Fruit fly (Drosophila melanogaster) whole organism, embryonic: ENCODE measurements around the gene CG32459.

ENCODE experiments used
- Bgb ChIP-seq: fragments of 200-800 bp; sonication (Bioruptor generic); IDR thresholded peaks from 2 replicates; pipeline ENCODE4 v1.3.6; 2022; ENCODE audit warnings: missing biosample characterization, missing genetic modification characterization; ENCODE audit not compliant: partially characterized antibody
- CG10147 ChIP-seq: fragments of 200-800 bp; sonication (Bioruptor generic); optimal IDR thresholded peaks from 2 replicates; lab custom pipeline; 2019; ENCODE audit warnings: missing biosample characterization, mild to moderate bottlenecking, missing genetic modification characterization, moderate library complexity
- CG10274 ChIP-seq: fragments of 200-800 bp; sonication (Bioruptor generic); optimal IDR thresholded peaks from 3 replicates; lab custom pipeline; 2017; ENCODE audit warnings: missing biosample characterization, mild to moderate bottlenecking, missing genetic modification characterization
- CG11398 ChIP-seq: fragments of 200-800 bp; sonication (Bioruptor generic); optimal IDR thresholded peaks from 2 replicates; lab custom pipeline; 2016; ENCODE audit warnings: missing biosample characterization, missing genetic modification characterization
- CG14860 ChIP-seq: fragments of 200-800 bp; sonication (Bioruptor generic); IDR thresholded peaks from 3 replicates; pipeline ENCODE4 v1.3.6; 2022; ENCODE audit warnings: missing biosample characterization, missing genetic modification characterization; ENCODE audit not compliant: partially characterized antibody
- CG17186 ChIP-seq: fragments of 200-800 bp; sonication (Bioruptor generic); optimal IDR thresholded peaks from 3 replicates; lab custom pipeline; 2017; ENCODE audit warnings: missing biosample characterization, missing genetic modification reagents, missing genetic modification characterization
- CG17829 ChIP-seq: fragments of 200-800 bp; optimal IDR thresholded peaks from 2 replicates; lab custom pipeline; 2019; ENCODE audit warnings: missing biosample characterization, mild to moderate bottlenecking, missing genetic modification characterization, moderate library complexity
- CG2120 ChIP-seq: fragments of 200-800 bp; sonication (Bioruptor generic); optimal IDR thresholded peaks from 3 replicates; lab custom pipeline; 2016; ENCODE audit warnings: missing biosample characterization, missing genetic modification characterization
- CG32772 ChIP-seq: fragments of 200-800 bp; sonication (Bioruptor generic); IDR thresholded peaks from 2 replicates; pipeline ENCODE4 v1.3.6; 2022; ENCODE audit warnings: missing biosample characterization, missing genetic modification characterization
- CG3995 ChIP-seq: fragments of 200-800 bp; sonication (Bioruptor generic); optimal IDR thresholded peaks from 3 replicates; lab custom pipeline; 2016; ENCODE audit warnings: missing biosample characterization, missing genetic modification characterization
- CG6791 ChIP-seq: fragments of 200-800 bp; sonication (Bioruptor generic); IDR thresholded peaks from 3 replicates; pipeline ENCODE4 v1.3.6; 2022; ENCODE audit warnings: missing biosample characterization, missing genetic modification characterization; ENCODE audit not compliant: partially characterized antibody
- CG6854 ChIP-seq: fragments of 200-800 bp; sonication (Bioruptor generic); optimal IDR thresholded peaks from 3 replicates; lab custom pipeline; 2017; ENCODE audit warnings: missing biosample characterization, mild to moderate bottlenecking, missing genetic modification characterization
- CG8290 ChIP-seq, 3 experiments: fragments of 200-800 bp; sonication (Bioruptor generic); optimal IDR thresholded peaks; 2 replicates each; lab custom pipeline; 2016 to 2019; ENCODE audit warnings: missing biosample characterization in 3 of 3, missing genetic modification characterization in 3 of 3, mild to moderate bottlenecking in 2 of 3, moderate library complexity in 1 of 3
- CG9609 ChIP-seq: fragments of 200-800 bp; sonication (Bioruptor generic); optimal IDR thresholded peaks from 3 replicates; lab custom pipeline; 2016; ENCODE audit warnings: missing biosample characterization, missing genetic modification characterization
- CrebB ChIP-seq: fragments of 200-800 bp; sonication (Bioruptor generic); optimal IDR thresholded peaks from 3 replicates; lab custom pipeline; 2018; ENCODE audit warnings: missing biosample characterization, mild to moderate bottlenecking, missing genetic modification characterization
- Doc3 ChIP-seq: fragments of 200-800 bp; sonication (Bioruptor generic); IDR thresholded peaks from 3 replicates; pipeline ENCODE4 v1.3.6; 2022; ENCODE audit warnings: missing biosample characterization, missing genetic modification characterization; ENCODE audit not compliant: partially characterized antibody
- E2f1 ChIP-seq: fragments of 200-800 bp; sonication (Bioruptor generic); IDR thresholded peaks from 2 replicates; pipeline ENCODE4 v1.3.6; 2022; ENCODE audit warnings: missing biosample characterization, missing genetic modification characterization
- Ets65A ChIP-seq: fragments of 200-800 bp; sonication (Bioruptor generic); peaks from one replicate; lab custom pipeline; 2016; ENCODE audit warnings: missing biosample characterization, missing genetic modification characterization
- Ets97D ChIP-seq: fragments of 200-800 bp; sonication (Bioruptor generic); optimal IDR thresholded peaks from 3 replicates; lab custom pipeline; 2016; ENCODE audit warnings: missing biosample characterization, missing genetic modification characterization
- HLH54F ChIP-seq: fragments of 200-800 bp; sonication (Bioruptor generic); optimal IDR thresholded peaks from 3 replicates; lab custom pipeline; 2016; ENCODE audit warnings: missing biosample characterization, missing genetic modification characterization
- Hr51 ChIP-seq, 2 experiments: fragments of 200-800 bp; sonication (Bioruptor generic); optimal IDR thresholded peaks; 2 replicates in 1 of 2; 3 replicates in 1 of 2; lab custom pipeline; 2016 to 2018; ENCODE audit warnings: missing biosample characterization in 2 of 2, missing genetic modification characterization in 2 of 2, mild to moderate bottlenecking in 1 of 2, moderate library complexity in 1 of 2
- Lim3 ChIP-seq: fragments of 200-800 bp; sonication (Bioruptor generic); IDR thresholded peaks from 2 replicates; pipeline ENCODE4 v1.3.6; 2022; ENCODE audit warnings: missing biosample characterization, missing genetic modification characterization
- MBD-R2 ChIP-seq: fragments of 200-800 bp; sonication (Bioruptor generic); IDR thresholded peaks from 2 replicates; pipeline ENCODE4 v1.3.6; 2022; ENCODE audit warnings: missing biosample characterization, missing genetic modification characterization
- Med ChIP-seq: fragments of 200-800 bp; sonication (Bioruptor generic); peaks from one replicate; lab custom pipeline; 2016; ENCODE audit warnings: missing biosample characterization, missing genetic modification characterization, mild to moderate bottlenecking, inconsistent platforms, moderate library complexity
- Nf-YC ChIP-seq: fragments of 200-800 bp; optimal IDR thresholded peaks from 3 replicates; lab custom pipeline; 2019; ENCODE audit warnings: missing biosample characterization, mild to moderate bottlenecking, missing genetic modification characterization, moderate library complexity
- Oli ChIP-seq: fragments of 200-800 bp; sonication (Bioruptor generic); optimal IDR thresholded peaks from 2 replicates; lab custom pipeline; 2018; ENCODE audit warnings: missing biosample characterization, mild to moderate bottlenecking, missing genetic modification characterization, moderate library complexity
- Pdp1 ChIP-seq, 2 experiments: fragments of 200-800 bp; sonication (Bioruptor generic); optimal IDR thresholded peaks; 3 replicates each; lab custom pipeline; 2016; ENCODE audit warnings: missing biosample characterization in 2 of 2, missing genetic modification characterization in 2 of 2, mild to moderate bottlenecking in 1 of 2, moderate library complexity in 1 of 2
- Side ChIP-seq: fragments of 200-800 bp; sonication (Bioruptor generic); optimal IDR thresholded peaks from 2 replicates; lab custom pipeline; 2016; ENCODE audit warnings: missing biosample characterization, missing genetic modification characterization
- Six4 ChIP-seq: fragments of 200-800 bp; sonication (Bioruptor generic); optimal IDR thresholded peaks from 2 replicates; lab custom pipeline; 2016; ENCODE audit warnings: missing biosample characterization, missing genetic modification characterization
- Sry-δ ChIP-seq: fragments of 200-800 bp; sonication (Bioruptor generic); optimal IDR thresholded peaks from 2 replicates; lab custom pipeline; 2016; ENCODE audit warnings: missing biosample characterization, missing genetic modification characterization
- YL-1 ChIP-seq: fragments of 200-800 bp; sonication (Bioruptor generic); optimal IDR thresholded peaks from 3 replicates; lab custom pipeline; 2017; ENCODE audit warnings: missing biosample characterization, mild to moderate bottlenecking, missing genetic modification characterization
- eyg ChIP-seq: fragments of 200-800 bp; sonication (Bioruptor generic); optimal IDR thresholded peaks from 3 replicates; lab custom pipeline; 2016; ENCODE audit warnings: missing biosample characterization, missing genetic modification characterization
- fd102C ChIP-seq: fragments of 200-800 bp; sonication (Bioruptor generic); optimal IDR thresholded peaks from 2 replicates; lab custom pipeline; 2018; ENCODE audit warnings: missing biosample characterization, mild to moderate bottlenecking, missing genetic modification characterization, moderate library complexity
- grau ChIP-seq: fragments of 200-800 bp; optimal IDR thresholded peaks from 3 replicates; lab custom pipeline; 2019; ENCODE audit warnings: missing biosample characterization, mild to moderate bottlenecking, missing genetic modification characterization, moderate library complexity
- hbn ChIP-seq: fragments of 200-800 bp; sonication (Bioruptor generic); IDR thresholded peaks from 2 replicates; pipeline ENCODE4 v1.3.6; 2022; ENCODE audit warnings: missing biosample characterization, missing genetic modification characterization; ENCODE audit not compliant: partially characterized antibody
- her ChIP-seq: fragments of 200-800 bp; sonication (Bioruptor generic); optimal IDR thresholded peaks from 2 replicates; lab custom pipeline; 2016; ENCODE audit warnings: missing biosample characterization, missing genetic modification characterization
- hth ChIP-seq: fragments of >200 bp; optimal IDR thresholded peaks from 2 replicates; lab custom pipeline; 2017; ENCODE audit warnings: inconsistent platforms
- lbe ChIP-seq: fragments of 200-800 bp; sonication (Bioruptor generic); optimal IDR thresholded peaks from 2 replicates; lab custom pipeline; 2016; ENCODE audit warnings: missing biosample characterization, mild to moderate bottlenecking, missing genetic modification characterization
- mld ChIP-seq: fragments of 200-800 bp; sonication (Bioruptor generic); IDR thresholded peaks from 3 replicates; pipeline ENCODE4 v1.3.6; 2022; ENCODE audit warnings: missing biosample characterization, missing genetic modification characterization; ENCODE audit not compliant: partially characterized antibody
- nmo ChIP-seq: fragments of 200-800 bp; sonication (Bioruptor generic); optimal IDR thresholded peaks from 2 replicates; lab custom pipeline; 2018; ENCODE audit warnings: missing biosample characterization, mild to moderate bottlenecking, missing genetic modification characterization, moderate library complexity
- otp ChIP-seq: fragments of 200-800 bp; sonication (Bioruptor generic); IDR thresholded peaks from 3 replicates; pipeline ENCODE4, ENCODE4 v1.3.6; 2022; ENCODE audit warnings: missing biosample characterization, missing genetic modification characterization
- scrt ChIP-seq: fragments of 200-800 bp; sonication (Bioruptor generic); optimal IDR thresholded peaks from 2 replicates; lab custom pipeline; 2018; ENCODE audit warnings: missing biosample characterization, mild to moderate bottlenecking, missing genetic modification characterization, moderate library complexity
- sens ChIP-seq: fragments of 200-800 bp; sonication (Bioruptor generic); peaks from one replicate; lab custom pipeline; 2016; ENCODE audit warnings: missing biosample characterization, missing genetic modification characterization
- sima ChIP-seq: fragments of 200-800 bp; sonication (Bioruptor generic); optimal IDR thresholded peaks from 2 replicates; lab custom pipeline; 2016; ENCODE audit warnings: missing biosample characterization, missing genetic modification characterization
- stwl ChIP-seq: fragments of 200-800 bp; sonication (Bioruptor generic); optimal IDR thresholded peaks from 3 replicates; lab custom pipeline; 2018; ENCODE audit warnings: missing biosample characterization, mild to moderate bottlenecking, missing genetic modification characterization, moderate library complexity
- tap ChIP-seq: fragments of 200-800 bp; optimal IDR thresholded peaks from 3 replicates; lab custom pipeline; 2019; ENCODE audit warnings: missing biosample characterization, mild to moderate bottlenecking, missing genetic modification characterization, moderate library complexity
- vvl ChIP-seq: fragments of 200-800 bp; sonication (Bioruptor generic); IDR thresholded peaks from 2 replicates; pipeline ENCODE4 v1.3.6; 2022; ENCODE audit warnings: missing biosample characterization, missing genetic modification characterization
- zf30C ChIP-seq: fragments of 200-800 bp; sonication (Bioruptor generic); optimal IDR thresholded peaks from 3 replicates; lab custom pipeline; 2018; ENCODE audit warnings: missing biosample characterization, mild to moderate bottlenecking, missing genetic modification characterization

CG32459 gene

DNA sequence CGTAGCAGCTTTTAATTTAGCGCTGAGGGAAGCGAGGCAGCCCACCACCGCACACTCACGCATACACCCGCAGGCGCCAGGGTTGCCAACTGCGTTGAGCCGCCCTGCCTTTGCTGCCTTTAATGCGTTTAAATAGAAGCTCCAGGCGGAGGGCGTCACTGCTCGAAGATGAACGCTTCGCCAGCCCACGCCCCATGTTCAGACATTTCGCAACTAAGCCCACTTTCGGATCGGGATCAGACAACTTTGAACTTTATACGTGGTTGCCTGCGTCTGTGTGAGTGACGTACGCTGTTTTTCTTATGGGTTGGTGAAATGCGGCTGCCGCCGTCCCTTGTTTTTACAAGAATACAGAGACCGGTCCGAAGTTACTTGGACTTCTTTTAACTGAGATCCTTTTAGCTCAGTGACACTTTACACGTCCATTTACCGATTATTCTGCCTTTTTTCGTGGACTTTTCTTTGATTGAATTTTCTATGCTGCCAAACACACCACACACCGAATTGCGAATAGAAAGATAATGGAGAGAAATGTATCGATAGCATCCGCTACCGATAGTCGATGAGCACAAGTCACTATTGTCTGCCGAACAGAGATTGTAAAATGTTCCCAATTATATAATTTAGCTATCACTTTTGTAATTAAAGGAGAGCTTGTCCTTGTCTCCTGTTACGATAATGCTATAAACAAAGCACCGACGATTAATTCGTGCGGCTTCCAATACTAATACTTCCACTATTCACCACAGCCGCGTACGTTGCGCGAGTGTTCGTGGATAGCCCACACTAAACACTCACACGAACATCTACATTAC is 15.4 kb upstream of the CG32459 start (continued):
- TF ChIP-seq HLH54F (GFP tag; lab: Kevin White, UChicago) (peak; percentile 38), Sry-δ (GFP tag; lab: Kevin White, UChicago) (no peak), Med (GFP tag; lab: Kevin White, UChicago) (peak; percentile 92), stwl (tag; lab: Kevin White, UChicago) (no peak), CG32772 (GFP tag; lab: Robert Waterston, UW) (peak; percentile 12; the same call in 1 of the 2 replicates), CrebB (no peak), Doc3 (peak; percentile 30; the same call in 2 of the 3 replicates), hbn (GFP tag; lab: Robert Waterston, UW) (peak; percentile 37), hth (lab: Kevin White, UChicago) (no peak), fd102C (no peak), CG9609 (peak; percentile 13), nmo (GFP tag; lab: Kevin White, UChicago) (no peak), E2f1 (GFP tag; lab: Robert Waterston, UW) (no peak), zf30C (no peak), tap (tag; lab: Kevin White, UChicago) (no peak), grau (tag; lab: Kevin White, UChicago) (peak; percentile 17), CG10274 (no peak), CG11398 (GFP tag; lab: Kevin White, UChicago) (no peak), YL-1 (GFP tag; lab: Kevin White, UChicago) (peak; percentile 75), CG17829 (tag; lab: Kevin White, UChicago) (no peak), Oli (tag; lab: Kevin White, UChicago) (no peak), Ets65A (GFP tag; lab: Kevin White, UChicago) (peak; percentile 55), mld (GFP tag; lab: Robert Waterston, UW) (peak; percentile 62; the same call in 1 of the 3 replicates), CG14860 (peak; percentile 45; the same call in 1 of the 3 replicates), CG6854 (peak; percentile 34), CG10147 (peak; percentile 24), CG2120 (GFP tag; lab: Kevin White, UChicago) (peak; percentile 9), sima (no peak), scrt (GFP tag; lab: Kevin White, UChicago) (no peak), Side (GFP tag; lab: Kevin White, UChicago) (peak; percentile 21), Six4 (no peak), CG17186 (GFP tag; lab: Kevin White, UChicago) (no peak), Pdp1 (GFP tag; optimal IDR thresholded peaks at IDR 0.05; lab: Kevin White, UChicago) (peak in 1 of 2 experiments; percentile 73), CG3995 (peak; percentile 68), her (GFP tag; lab: Kevin White, UChicago) (no peak), Hr51 (GFP tag; optimal IDR thresholded peaks at IDR 0.05; lab: Kevin White, UChicago) (no peak), sens (peak; percentile 81), CG8290 (GFP tag; optimal IDR thresholded peaks at IDR 0.05; lab: Kevin White, UChicago) (no peak), CG8290 (tag; optimal IDR thresholded peaks at IDR 0.05; lab: Kevin White, UChicago) (peak in 1 of 2 experiments; percentile 51), MBD-R2 (GFP tag; lab: Robert Waterston, UW) (peak; percentile 46; the same call in 1 of the 2 replicates), Lim3 (no peak), lbe (GFP tag; lab: Kevin White, UChicago) (peak; percentile 13), Ets97D (GFP tag; lab: Kevin White, UChicago) (no peak), eyg (GFP tag; lab: Kevin White, UChicago) (no peak), CG6791 (GFP tag; lab: Robert Waterston, UW) (peak; percentile 70; the same call in 2 of the 3 replicates), Nf-YC (peak; percentile 1), vvl (0 out of 2 replicates have a peak, but pooled peaks have one; percentile 12), Bgb (peak; percentile 65), otp (GFP tag; lab: Robert Waterston, UW) (no peak)
